Worm (Caenorhabditis elegans) whole organism, early embryonic: ENCODE measurements around the gene Y50D4A.4.

Source experiments
- B0310.2 ChIP-seq: sonication (generic microtip); optimal IDR thresholded peaks from 2 replicates; lab custom pipeline; 2016; ENCODE audit warnings: mild to moderate bottlenecking, missing genetic modification characterization, missing compliant biosample characterization
- ama-1 ChIP-seq: fragments of 150-350 bp; optimal IDR thresholded peaks from 2 replicates; lab custom pipeline; 2014
- ceh-13 ChIP-seq: fragments of 200-800 bp; sonication (Bioruptor generic); optimal IDR thresholded peaks from 2 replicates; lab custom pipeline; 2018; ENCODE audit warnings: mild to moderate bottlenecking, missing genetic modification characterization, missing compliant biosample characterization
- flt-1 ChIP-seq: fragments of 200-800 bp; sonication (Bioruptor generic); IDR thresholded peaks from 2 replicates; pipeline ENCODE4 v1.3.6; 2022; ENCODE audit warnings: missing genetic modification characterization, missing compliant biosample characterization
- hmbx-1 ChIP-seq: sonication (generic microtip); optimal IDR thresholded peaks from 2 replicates; lab custom pipeline; 2016; ENCODE audit warnings: mild to moderate bottlenecking, missing genetic modification characterization, missing compliant biosample characterization
- hmg-4 ChIP-seq: fragments of 200-800 bp; sonication (Bioruptor generic); optimal IDR thresholded peaks from 2 replicates; lab custom pipeline; 2018; ENCODE audit warnings: mild to moderate bottlenecking, missing genetic modification characterization, missing compliant biosample characterization
- hnd-1 ChIP-seq: sonication (generic microtip); optimal IDR thresholded peaks from 2 replicates; lab custom pipeline; 2016; ENCODE audit warnings: missing genetic modification characterization, missing compliant biosample characterization
- tbx-37 ChIP-seq: fragments of 200-800 bp; sonication (Bioruptor generic); conservative IDR thresholded peaks from 2 replicates; pipeline ENCODE4 v1.3.6; 2022; ENCODE audit warnings: missing genetic modification reagents, missing genetic modification characterization, missing compliant biosample characterization

DNA sequence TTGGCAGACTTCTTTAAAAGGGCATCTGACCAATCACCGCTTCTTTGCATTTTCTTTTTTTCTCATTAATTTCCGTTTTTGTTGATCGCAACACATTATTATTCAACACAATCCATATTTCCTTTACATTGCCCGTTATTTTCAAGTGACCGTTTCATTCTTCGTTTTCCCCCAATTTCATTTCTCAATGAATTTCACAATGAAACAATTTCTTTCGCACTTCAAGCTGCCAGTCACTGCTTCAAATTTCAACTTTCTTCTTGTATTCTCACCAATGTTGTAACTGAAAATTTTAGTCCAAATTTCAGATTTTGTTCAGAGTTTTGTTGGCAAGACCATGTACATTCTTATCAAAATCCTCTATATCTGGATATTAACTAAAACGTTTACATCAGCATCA lies 54.5 kb downstream of the Y50D4A.4 start, which contains the start of gene cutl-22:
- no peak for TF ChIP-seq flt-1 (GFP tag; lab: Robert Waterston, UW)
- no peak for TF ChIP-seq ama-1 (lab: Kevin White, UChicago)
- TF ChIP-seq tbx-37 (GFP tag; lab: Robert Waterston, UW): no peak
- no peak for TF ChIP-seq B0310.2 (tag; lab: Kevin White, UChicago)
- TF ChIP-seq hnd-1: no peak
- no peak for TF ChIP-seq hmbx-1 (tag; lab: Kevin White, UChicago)
- no peak for TF ChIP-seq hmg-4 (GFP tag; lab: Kevin White, UChicago)
- TF ChIP-seq ceh-13 (GFP tag; lab: Kevin White, UChicago): no peak
